Worm (Caenorhabditis elegans) whole organism, L4 larva: Measurements from ENCODE around the gene kel-10.
"Not testable (repeated sequence)": the region's sequence is repeated elsewhere in the genome, so short reads cannot be mapped to it uniquely, and the experiment has no call there.

ENCODE experiments used
- dmd-6 ChIP-seq: fragments of 200-800 bp; sonication (Bioruptor generic); IDR thresholded peaks from 2 replicates; pipeline ENCODE4 v1.3.6; 2022; ENCODE audit warnings: missing genetic modification reagents, missing genetic modification characterization, missing compliant biosample characterization
- dmd-8 ChIP-seq: fragments of 200-800 bp; sonication (Bioruptor generic); IDR thresholded peaks from 2 replicates; pipeline ENCODE4 v1.3.6; 2022; ENCODE audit warnings: missing genetic modification characterization, missing compliant biosample characterization
- hlh-11 ChIP-seq: fragments of 200-800 bp; sonication (Bioruptor generic); optimal IDR thresholded peaks from 2 replicates; lab custom pipeline; 2018; ENCODE audit warnings: mild to moderate bottlenecking, missing genetic modification characterization, missing compliant biosample characterization
- nhr-10 ChIP-seq: fragments of 150-350 bp; optimal IDR thresholded peaks from 2 replicates; lab custom pipeline; 2014; ENCODE audit warnings: missing biosample characterization, missing genetic modification characterization
- nhr-102 ChIP-seq: sonication (generic microtip); optimal IDR thresholded peaks from 2 replicates; lab custom pipeline; 2016; ENCODE audit warnings: mild to moderate bottlenecking, missing genetic modification characterization, moderate library complexity, missing compliant biosample characterization
- nhr-237 ChIP-seq: sonication (generic microtip); optimal IDR thresholded peaks from 2 replicates; lab custom pipeline; 2017; ENCODE audit warnings: missing biosample characterization, missing genetic modification characterization
- nhr-28 ChIP-seq: fragments of 150-350 bp; optimal IDR thresholded peaks from 2 replicates; lab custom pipeline; 2014; ENCODE audit warnings: missing biosample characterization, missing genetic modification characterization
- pha-4 ChIP-seq, 2 experiments: fragments of 150-350 bp in 1 of 2; fragments of 200-800 bp in 1 of 2; sonication (Bioruptor generic) in 1 of 2; IDR thresholded peaks in 1 of 2; optimal IDR thresholded peaks in 1 of 2; 2 replicates each; pipeline versions ENCODE4 v1.3.6 to Lab custom; 2014 to 2022; ENCODE audit warnings: missing genetic modification characterization in 2 of 2, missing genetic modification reagents in 2 of 2, missing biosample characterization in 1 of 2, missing compliant biosample characterization in 1 of 2
- pqm-1 ChIP-seq: sonication (generic microtip); optimal IDR thresholded peaks from 2 replicates; lab custom pipeline; 2017; ENCODE audit warnings: missing biosample characterization, missing genetic modification characterization
- tra-1 ChIP-seq: fragments of 200-800 bp; sonication (Bioruptor generic); IDR thresholded peaks from 2 replicates; pipeline ENCODE4 v1.3.6; 2022; ENCODE audit warnings: missing genetic modification reagents, missing genetic modification characterization, missing compliant biosample characterization

Gene kel-10

ce11 chrIII:10050321-10050720 lies 50.9 kb downstream of the kel-10 start, which contains the start of gene T16G12.3:
T16G12.3 (plus strand) TSS chrIII:10050621.
- not testable (repeated sequence) for TF ChIP-seq nhr-237 (tag; lab: Kevin White, UChicago); nhr-10 (tag; lab: Kevin White, UChicago); dmd-8 (GFP tag; lab: Robert Waterston, UW)

DNA sequence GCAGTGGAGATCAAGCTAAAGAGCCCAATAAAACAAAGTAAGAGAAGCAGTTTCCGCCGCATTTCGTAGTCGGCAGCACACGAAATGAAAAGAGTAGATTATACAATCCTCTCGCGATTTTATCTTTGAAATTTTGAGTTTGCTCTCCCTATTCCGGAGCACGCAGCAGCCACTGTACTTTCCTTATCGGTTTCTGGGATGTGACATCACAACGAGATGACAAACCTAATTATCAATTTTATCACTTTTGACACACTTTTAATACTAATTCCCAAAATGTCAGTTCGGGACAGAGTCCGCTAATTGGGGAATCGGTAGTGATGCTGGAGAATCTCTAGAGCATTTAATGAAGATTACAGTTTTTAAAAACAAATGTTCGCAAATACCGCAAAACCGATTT lies 51.6 kb downstream of the kel-10 start, which contains the start of gene T16G12.1:
TSS of gene T16G12.1 (minus strand) at position 176 of the 400 bp plus-strand sequence.
- peak; percentile 42 for TF ChIP-seq hlh-11 (tag; lab: Kevin White, UChicago)
- TF ChIP-seq nhr-28 (tag; lab: Kevin White, UChicago), result peak; percentile 64
- no peak for TF ChIP-seq pha-4 (GFP tag; IDR thresholded peaks at IDR 0.05; lab: Robert Waterston, UW)
- no peak for TF ChIP-seq pha-4 (tag; optimal IDR thresholded peaks at IDR 0.05; lab: Kevin White, UChicago)
- TF ChIP-seq dmd-6 (GFP tag; lab: Robert Waterston, UW), result peak; percentile 70
- TF ChIP-seq pqm-1 (tag; lab: Kevin White, UChicago), result peak; percentile 68
- TF ChIP-seq nhr-102 (tag; lab: Kevin White, UChicago), result no peak
- peak; percentile 39; the same call in 1 of the 2 replicates for TF ChIP-seq tra-1 (GFP tag; lab: Robert Waterston, UW)
